Worm (Caenorhabditis elegans): Measurements from ENCODE around the gene F20D6.15.

DNA sequence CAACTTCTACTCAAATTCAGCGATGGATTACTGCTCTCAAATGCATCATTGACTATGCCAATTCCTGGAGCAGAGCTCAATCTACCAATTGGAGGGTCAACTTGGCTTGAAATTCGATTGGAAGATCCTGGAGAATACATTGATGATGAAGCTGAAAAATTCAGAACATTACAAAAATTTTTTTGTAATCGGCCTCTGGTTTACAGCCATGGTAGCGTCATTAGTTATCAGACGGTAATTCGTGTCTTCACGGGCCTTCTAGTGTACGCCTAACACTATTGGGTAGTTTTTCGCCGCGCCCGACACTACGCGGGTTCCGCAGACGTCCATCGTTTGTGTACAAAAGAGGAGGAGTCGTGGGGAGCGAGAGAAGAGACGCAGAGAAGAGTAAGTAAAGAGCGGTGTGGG lies 40.4 kb upstream of the F20D6.15 start:
- TF ChIP-seq elt-1 (tag; optimal IDR thresholded peaks at IDR 0.05) (no peak), skn-1 (tag; optimal IDR thresholded peaks at IDR 0.05) (no peak), blmp-1 (tag; optimal IDR thresholded peaks at IDR 0.05; ENCODE audit: insufficient read depth) (no peak), snpc-4 (tag; optimal IDR thresholded peaks at IDR 0.05) (peak; percentile 99), nhr-12 (tag; optimal IDR thresholded peaks at IDR 0.05) (no peak), unc-62 (GFP tag; optimal IDR thresholded peaks at IDR 0.05) (peak; percentile 26), lsy-2 (tag; optimal IDR thresholded peaks at IDR 0.05) (peak; percentile 65 to 78), unc-39 (tag; optimal IDR thresholded peaks at IDR 0.05) (no peak), unc-55 (GFP tag; optimal IDR thresholded peaks at IDR 0.05) (no peak)

All from whole organism, L2 larva.